Fruit fly (Drosophila melanogaster) whole organism, embryonic: ENCODE measurements around the gene UBL3.

ENCODE experiments used
- B-H2 ChIP-seq: fragments of 200-800 bp; sonication (Bioruptor generic); optimal IDR thresholded peaks from 2 replicates; lab custom pipeline; 2018; ENCODE audit warnings: missing biosample characterization, mild to moderate bottlenecking, missing genetic modification characterization
- CG10147 ChIP-seq: fragments of 200-800 bp; sonication (Bioruptor generic); optimal IDR thresholded peaks from 2 replicates; lab custom pipeline; 2019; ENCODE audit warnings: missing biosample characterization, mild to moderate bottlenecking, missing genetic modification characterization, moderate library complexity
- CG11456 ChIP-seq: fragments of 200-800 bp; sonication (Bioruptor generic); IDR thresholded peaks from 3 replicates; pipeline ENCODE4 v1.3.6; 2022; ENCODE audit warnings: missing biosample characterization, missing genetic modification characterization
- CG11723 ChIP-seq: fragments of 200-800 bp; sonication (Bioruptor generic); optimal IDR thresholded peaks from 2 replicates; lab custom pipeline; 2017; ENCODE audit warnings: missing biosample characterization, mild to moderate bottlenecking, missing genetic modification characterization
- CG12236 ChIP-seq: fragments of 200-800 bp; sonication (Bioruptor generic); optimal IDR thresholded peaks from 2 replicates; lab custom pipeline; 2016; ENCODE audit warnings: missing biosample characterization, missing genetic modification characterization
- CG12942 ChIP-seq: fragments of 200-800 bp; sonication (Bioruptor generic); optimal IDR thresholded peaks from 3 replicates; lab custom pipeline; 2016; ENCODE audit warnings: missing biosample characterization, missing genetic modification characterization
- CG13775 ChIP-seq: fragments of 200-800 bp; sonication (Bioruptor generic); optimal IDR thresholded peaks from 3 replicates; lab custom pipeline; 2017; ENCODE audit warnings: missing biosample characterization, mild to moderate bottlenecking, missing genetic modification characterization
- CG13894 ChIP-seq: fragments of 200-800 bp; sonication (Bioruptor generic); optimal IDR thresholded peaks from 3 replicates; lab custom pipeline; 2018; ENCODE audit warnings: missing biosample characterization, mild to moderate bottlenecking, missing genetic modification characterization, moderate library complexity
- CG1647 ChIP-seq: fragments of 200-800 bp; sonication (Bioruptor generic); optimal IDR thresholded peaks from 3 replicates; lab custom pipeline; 2016; ENCODE audit warnings: missing biosample characterization, missing genetic modification characterization
- CG17359 ChIP-seq: fragments of 200-800 bp; sonication (Bioruptor generic); optimal IDR thresholded peaks from 3 replicates; lab custom pipeline; 2018; ENCODE audit warnings: missing biosample characterization, mild to moderate bottlenecking, missing genetic modification characterization, moderate library complexity
- CG18764 ChIP-seq: fragments of 200-800 bp; sonication (Bioruptor generic); optimal IDR thresholded peaks from 3 replicates; lab custom pipeline; 2016; ENCODE audit warnings: missing biosample characterization, missing genetic modification characterization
- CG2875 ChIP-seq: fragments of 200-800 bp; sonication (Bioruptor generic); optimal IDR thresholded peaks from 2 replicates; lab custom pipeline; 2017; ENCODE audit warnings: missing biosample characterization, mild to moderate bottlenecking, missing genetic modification characterization, missing genetic modification reagents
- CG32532 ChIP-seq: fragments of 200-800 bp; sonication (Bioruptor generic); IDR thresholded peaks from 2 replicates; pipeline ENCODE4 v1.3.6; 2022; ENCODE audit warnings: missing biosample characterization, missing genetic modification characterization
- CG34422 ChIP-seq: fragments of 200-800 bp; sonication (Bioruptor generic); IDR thresholded peaks from 3 replicates; pipeline ENCODE4 v1.3.6; 2022; ENCODE audit warnings: missing biosample characterization, missing genetic modification characterization
- CG43689 ChIP-seq: fragments of 200-800 bp; sonication (Bioruptor generic); IDR thresholded peaks from 2 replicates; pipeline ENCODE4 v1.3.6; 2022; ENCODE audit warnings: missing biosample characterization, missing genetic modification characterization
- CG5180 ChIP-seq: fragments of 200-800 bp; sonication (Bioruptor generic); optimal IDR thresholded peaks from 3 replicates; lab custom pipeline; 2017; ENCODE audit warnings: missing biosample characterization, missing genetic modification characterization, mild to moderate bottlenecking, moderate library complexity, missing genetic modification reagents
- CG7271 ChIP-seq: fragments of 200-800 bp; sonication (Bioruptor generic); optimal IDR thresholded peaks from 2 replicates; lab custom pipeline; 2018; ENCODE audit warnings: missing biosample characterization, mild to moderate bottlenecking, missing genetic modification characterization, moderate library complexity
- CG8290 ChIP-seq, 3 experiments: fragments of 200-800 bp; sonication (Bioruptor generic); optimal IDR thresholded peaks; 2 replicates each; lab custom pipeline; 2016 to 2019; ENCODE audit warnings: missing biosample characterization in 3 of 3, missing genetic modification characterization in 3 of 3, mild to moderate bottlenecking in 2 of 3, moderate library complexity in 1 of 3
- CG8388 ChIP-seq: fragments of 200-800 bp; sonication (Bioruptor generic); optimal IDR thresholded peaks from 2 replicates; lab custom pipeline; 2019; ENCODE audit warnings: missing biosample characterization, mild to moderate bottlenecking, missing genetic modification characterization, moderate library complexity
- CG9437 ChIP-seq: fragments of 200-800 bp; sonication (Bioruptor generic); optimal IDR thresholded peaks from 2 replicates; lab custom pipeline; 2018; ENCODE audit warnings: missing biosample characterization, mild to moderate bottlenecking, missing genetic modification characterization
- CG9609 ChIP-seq: fragments of 200-800 bp; sonication (Bioruptor generic); optimal IDR thresholded peaks from 3 replicates; lab custom pipeline; 2016; ENCODE audit warnings: missing biosample characterization, missing genetic modification characterization
- Dek ChIP-seq: fragments of 200-800 bp; sonication (Bioruptor generic); optimal IDR thresholded peaks from 3 replicates; lab custom pipeline; 2019; ENCODE audit warnings: missing biosample characterization, mild to moderate bottlenecking, missing genetic modification characterization, moderate library complexity
- Dfd ChIP-seq, 2 experiments: fragments of >200 bp; optimal IDR thresholded peaks; 2 replicates each; lab custom pipeline; 2017; ENCODE audit warnings: missing biosample characterization in 2 of 2, missing genetic modification characterization in 2 of 2
- Dref ChIP-seq: fragments of 200-800 bp; sonication (Bioruptor generic); IDR thresholded peaks from 2 replicates; pipeline ENCODE4 v1.3.6; 2022; ENCODE audit warnings: missing biosample characterization, missing genetic modification characterization
- Fer2 ChIP-seq: fragments of 200-800 bp; sonication (Bioruptor generic); optimal IDR thresholded peaks from 2 replicates; lab custom pipeline; 2018; ENCODE audit warnings: missing biosample characterization, mild to moderate bottlenecking, missing genetic modification characterization, moderate library complexity
- Fer3 ChIP-seq: fragments of 200-800 bp; sonication (Bioruptor generic); optimal IDR thresholded peaks from 2 replicates; lab custom pipeline; 2018; ENCODE audit warnings: missing biosample characterization, mild to moderate bottlenecking, missing genetic modification characterization, moderate library complexity
- Gug ChIP-seq: fragments of 200-800 bp; sonication (Bioruptor generic); IDR thresholded peaks from 4 replicates; pipeline ENCODE4 v1.3.6; 2022; ENCODE audit warnings: missing biosample characterization, missing genetic modification characterization
- Nf-YB ChIP-seq: fragments of 200-800 bp; sonication (Bioruptor generic); optimal IDR thresholded peaks from 3 replicates; lab custom pipeline; 2019; ENCODE audit warnings: missing biosample characterization, mild to moderate bottlenecking, missing genetic modification characterization, moderate library complexity
- NfI ChIP-seq: fragments of 200-800 bp; sonication (Bioruptor generic); optimal IDR thresholded peaks from 3 replicates; lab custom pipeline; 2018; ENCODE audit warnings: missing biosample characterization, mild to moderate bottlenecking, missing genetic modification characterization, moderate library complexity
- Trl ChIP-seq, 3 experiments: fragments of >200 bp in 2 of 3; fragments of 200-800 bp in 1 of 3; sonication (Bioruptor generic) in 1 of 3; optimal IDR thresholded peaks; 2 replicates in 1 of 3; 3 replicates in 2 of 3; lab custom pipeline; 2016 to 2017; ENCODE audit warnings: missing biosample characterization in 1 of 3, missing genetic modification characterization in 1 of 3
- Xbp1 ChIP-seq: fragments of 200-800 bp; sonication (Bioruptor generic); optimal IDR thresholded peaks from 3 replicates; lab custom pipeline; 2016; ENCODE audit warnings: missing biosample characterization, mild to moderate bottlenecking, missing genetic modification characterization
- ato ChIP-seq: fragments of 200-800 bp; sonication (Bioruptor generic); IDR thresholded peaks from 2 replicates; pipeline ENCODE4 v1.3.6; 2022; ENCODE audit warnings: missing biosample characterization, missing genetic modification characterization; ENCODE audit not compliant: partially characterized antibody
- az2 ChIP-seq: fragments of 200-800 bp; sonication (Bioruptor generic); optimal IDR thresholded peaks from 3 replicates; lab custom pipeline; 2016; ENCODE audit warnings: missing biosample characterization, missing genetic modification characterization
- bab2 ChIP-seq: fragments of 200-800 bp; sonication (Bioruptor generic); optimal IDR thresholded peaks from 2 replicates; lab custom pipeline; 2016; ENCODE audit warnings: missing biosample characterization, missing genetic modification characterization
- btn ChIP-seq: fragments of 200-800 bp; sonication (Bioruptor generic); optimal IDR thresholded peaks from 2 replicates; lab custom pipeline; 2016; ENCODE audit warnings: missing biosample characterization, missing genetic modification characterization
- dm ChIP-seq: fragments of 200-800 bp; sonication (Bioruptor generic); optimal IDR thresholded peaks from 3 replicates; lab custom pipeline; 2016; ENCODE audit warnings: missing biosample characterization, missing genetic modification characterization
- grn ChIP-seq: fragments of 200-800 bp; sonication (Bioruptor generic); optimal IDR thresholded peaks from 3 replicates; lab custom pipeline; 2017; ENCODE audit warnings: missing biosample characterization, missing genetic modification characterization
- kay ChIP-seq: fragments of 200-800 bp; sonication (Bioruptor generic); optimal IDR thresholded peaks from 2 replicates; lab custom pipeline; 2016; ENCODE audit warnings: missing biosample characterization, missing genetic modification characterization
- kni ChIP-seq: fragments of 200-800 bp; sonication (Bioruptor generic); optimal IDR thresholded peaks from 3 replicates; lab custom pipeline; 2017; ENCODE audit warnings: mild to moderate bottlenecking, missing biosample characterization, missing genetic modification reagents, missing genetic modification characterization
- mam ChIP-seq: fragments of 200-800 bp; sonication (Bioruptor generic); optimal IDR thresholded peaks from 3 replicates; lab custom pipeline; 2016; ENCODE audit warnings: missing biosample characterization, missing genetic modification characterization
- mirr ChIP-seq: fragments of 200-800 bp; sonication (Bioruptor generic); optimal IDR thresholded peaks from 3 replicates; lab custom pipeline; 2018; ENCODE audit warnings: missing biosample characterization, mild to moderate bottlenecking, missing genetic modification characterization
- nau ChIP-seq: fragments of 200-800 bp; sonication (Bioruptor generic); optimal IDR thresholded peaks from 3 replicates; lab custom pipeline; 2017; ENCODE audit warnings: missing biosample characterization, mild to moderate bottlenecking, missing genetic modification characterization, missing genetic modification reagents
- pho ChIP-seq: fragments of 200-800 bp; sonication (Bioruptor generic); optimal IDR thresholded peaks from 2 replicates; lab custom pipeline; 2016; ENCODE audit warnings: missing biosample characterization, missing genetic modification characterization
- pros ChIP-seq: fragments of 200-800 bp; sonication (Bioruptor generic); optimal IDR thresholded peaks from 3 replicates; lab custom pipeline; 2019; ENCODE audit warnings: missing biosample characterization, mild to moderate bottlenecking, missing genetic modification characterization, moderate library complexity
- row ChIP-seq: fragments of 200-800 bp; sonication (Bioruptor generic); IDR thresholded peaks from 3 replicates; pipeline ENCODE4 v1.3.6; 2022; ENCODE audit warnings: missing biosample characterization, missing genetic modification characterization
- run ChIP-seq: fragments of 200-800 bp; sonication (Bioruptor generic); optimal IDR thresholded peaks from 3 replicates; lab custom pipeline; 2018; ENCODE audit warnings: missing biosample characterization, mild to moderate bottlenecking, missing genetic modification characterization
- schlank ChIP-seq: fragments of 200-800 bp; sonication (Bioruptor generic); optimal IDR thresholded peaks from 2 replicates; lab custom pipeline; 2018; ENCODE audit warnings: missing biosample characterization, mild to moderate bottlenecking, missing genetic modification characterization
- sd ChIP-seq: fragments of 200-800 bp; sonication (Bioruptor generic); optimal IDR thresholded peaks from 3 replicates; lab custom pipeline; 2018; ENCODE audit warnings: missing biosample characterization, mild to moderate bottlenecking, missing genetic modification characterization, moderate library complexity
- sim ChIP-seq: fragments of 200-800 bp; sonication (Bioruptor generic); IDR thresholded peaks from 2 replicates; pipeline ENCODE4 v1.3.6; 2022; ENCODE audit warnings: missing biosample characterization, missing genetic modification characterization
- slp2 ChIP-seq: fragments of 200-800 bp; sonication (Bioruptor generic); optimal IDR thresholded peaks from 2 replicates; lab custom pipeline; 2016; ENCODE audit warnings: missing biosample characterization, missing genetic modification characterization
- sr ChIP-seq: fragments of 200-800 bp; sonication (Bioruptor generic); IDR thresholded peaks from 3 replicates; pipeline ENCODE4 v1.3.6; 2022; ENCODE audit warnings: missing biosample characterization, missing genetic modification characterization
- zfh1 ChIP-seq: fragments of 200-800 bp; sonication (Bioruptor generic); IDR thresholded peaks from 3 replicates; pipeline ENCODE4 v1.3.6; 2022; ENCODE audit warnings: missing biosample characterization, missing genetic modification characterization

Gene UBL3

dm6 chrX:15835393-15835792 is 17.6 kb downstream of the UBL3 start, which contains the start of gene Chc (continued):
- TF ChIP-seq Trl (optimal IDR thresholded peaks at IDR 0.05; lab: Kevin White, UChicago) (no peak), Trl (GFP tag; optimal IDR thresholded peaks at IDR 0.05; lab: Kevin White, UChicago) (no peak), CG17359 (tag; lab: Kevin White, UChicago) (no peak), CG13894 (tag; lab: Kevin White, UChicago) (no peak), CG8290 (GFP tag; optimal IDR thresholded peaks at IDR 0.05; lab: Kevin White, UChicago) (peak; percentile 68), CG8290 (tag; optimal IDR thresholded peaks at IDR 0.05; lab: Kevin White, UChicago) (peak in 1 of 2 experiments; percentile 40), CG10147 (no peak), CG18764 (no peak), zfh1 (GFP tag; lab: Robert Waterston, UW) (no peak), btn (no peak), Xbp1 (peak; percentile 20), Nf-YB (GFP tag; lab: Kevin White, UChicago) (no peak), CG8388 (GFP tag; lab: Kevin White, UChicago) (no peak), CG12942 (no peak), dm (no peak), az2 (GFP tag; lab: Kevin White, UChicago) (no peak), nau (GFP tag; lab: Kevin White, UChicago) (no peak), CG1647 (GFP tag; lab: Kevin White, UChicago) (no peak), row (GFP tag; lab: Robert Waterston, UW) (peak; percentile 68), schlank (tag; lab: Kevin White, UChicago) (no peak), run (no peak), NfI (GFP tag; lab: Kevin White, UChicago) (no peak), Fer3 (tag; lab: Kevin White, UChicago) (no peak), grn (GFP tag; lab: Kevin White, UChicago) (no peak), Dref (GFP tag; lab: Robert Waterston, UW) (peak; percentile 91), Gug (GFP tag; lab: Robert Waterston, UW) (no peak), sim (GFP tag; lab: Robert Waterston, UW) (no peak), CG12236 (GFP tag; lab: Kevin White, UChicago) (no peak), CG9609 (no peak), sd (peak; percentile 69), Fer2 (tag; lab: Kevin White, UChicago) (no peak), CG7271 (no peak), CG43689 (no peak), mam (peak; percentile 5), pros (GFP tag; lab: Kevin White, UChicago) (no peak), mirr (GFP tag; lab: Kevin White, UChicago) (no peak), bab2 (GFP tag; lab: Kevin White, UChicago) (no peak), kni (GFP tag; lab: Kevin White, UChicago) (no peak), sr (no peak), CG13775 (no peak)

- TF ChIP-seq CG11456 (GFP tag; lab: Robert Waterston, UW), result no peak
- no peak for TF ChIP-seq slp2 (GFP tag; lab: Kevin White, UChicago)
- TF ChIP-seq CG32532 (GFP tag; lab: Robert Waterston, UW), result no peak; the same call in 1 of the 2 replicates
- no peak for TF ChIP-seq ato (GFP tag; lab: Robert Waterston, UW)
- peak; percentile 18; the same call in 1 of the 3 replicates for TF ChIP-seq CG34422
- TF ChIP-seq CG9437 (GFP tag; lab: Kevin White, UChicago), result no peak
- TF ChIP-seq kay (GFP tag; lab: Kevin White, UChicago), result peak; percentile 81
- no peak for TF ChIP-seq pho (GFP tag; lab: Kevin White, UChicago)
- TF ChIP-seq Dfd (GFP tag; optimal IDR thresholded peaks at IDR 0.05; lab: Kevin White, UChicago), result no peak
- no peak for TF ChIP-seq CG2875 (GFP tag; lab: Kevin White, UChicago)
- no peak for TF ChIP-seq Dek (tag; lab: Kevin White, UChicago)
- no peak for TF ChIP-seq CG11723 (GFP tag; lab: Kevin White, UChicago)
- no peak for TF ChIP-seq CG5180 (GFP tag; lab: Kevin White, UChicago)
- TF ChIP-seq B-H2, result no peak
Measured at dm6 chrX:15834594-15835236, 18.3 kb downstream of the UBL3 start.
